Worm (Caenorhabditis elegans) whole organism, early embryonic: Measurements from ENCODE around the gene C10G8.8.

Source experiments
- B0310.2 ChIP-seq: sonication (generic microtip); optimal IDR thresholded peaks from 2 replicates; lab custom pipeline; 2016; ENCODE audit warnings: mild to moderate bottlenecking, missing genetic modification characterization, missing compliant biosample characterization
- F13C5.2 ChIP-seq: sonication (generic microtip); optimal IDR thresholded peaks from 2 replicates; lab custom pipeline; 2017; ENCODE audit warnings: mild to moderate bottlenecking, missing genetic modification characterization, inconsistent platforms, missing compliant biosample characterization
- ama-1 ChIP-seq: fragments of 150-350 bp; optimal IDR thresholded peaks from 2 replicates; lab custom pipeline; 2014
- ceh-36 ChIP-seq: sonication (generic microtip); optimal IDR thresholded peaks from 2 replicates; lab custom pipeline; 2016; ENCODE audit warnings: missing genetic modification characterization, inconsistent platforms, missing compliant biosample characterization
- flt-1 ChIP-seq: fragments of 200-800 bp; sonication (Bioruptor generic); IDR thresholded peaks from 2 replicates; pipeline ENCODE4 v1.3.6; 2022; ENCODE audit warnings: missing genetic modification characterization, missing compliant biosample characterization
- hmbx-1 ChIP-seq: sonication (generic microtip); optimal IDR thresholded peaks from 2 replicates; lab custom pipeline; 2016; ENCODE audit warnings: mild to moderate bottlenecking, missing genetic modification characterization, missing compliant biosample characterization
- hmg-4 ChIP-seq: fragments of 200-800 bp; sonication (Bioruptor generic); optimal IDR thresholded peaks from 2 replicates; lab custom pipeline; 2018; ENCODE audit warnings: mild to moderate bottlenecking, missing genetic modification characterization, missing compliant biosample characterization
- hnd-1 ChIP-seq: sonication (generic microtip); optimal IDR thresholded peaks from 2 replicates; lab custom pipeline; 2016; ENCODE audit warnings: missing genetic modification characterization, missing compliant biosample characterization
- tbx-37 ChIP-seq: fragments of 200-800 bp; sonication (Bioruptor generic); conservative IDR thresholded peaks from 2 replicates; pipeline ENCODE4 v1.3.6; 2022; ENCODE audit warnings: missing genetic modification reagents, missing genetic modification characterization, missing compliant biosample characterization

DNA sequence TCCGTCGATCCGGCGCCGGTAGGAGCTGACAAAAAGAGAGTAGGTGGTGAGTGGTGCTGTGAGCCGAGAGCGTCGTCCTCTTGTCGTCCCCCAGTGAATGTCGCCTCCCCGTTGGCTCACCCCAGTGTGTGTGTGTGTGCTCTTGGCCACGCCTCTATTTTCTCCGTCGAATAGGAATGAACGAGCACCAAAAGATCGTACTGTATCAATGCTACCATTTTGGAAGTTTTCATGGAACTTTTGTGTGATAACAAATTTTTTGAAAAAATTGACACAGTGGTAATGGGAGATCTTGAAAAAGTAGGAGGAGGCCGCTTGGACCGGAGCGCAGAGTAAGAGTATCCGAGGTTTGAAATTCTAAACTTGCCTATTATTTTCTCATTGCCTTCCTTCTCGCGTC, 8.7 kb downstream of the C10G8.8 start, which contains the start of gene ceh-34:
- TF ChIP-seq ama-1 (lab: Kevin White, UChicago) (no peak), flt-1 (GFP tag; lab: Robert Waterston, UW) (no peak), ceh-36 (tag; lab: Kevin White, UChicago) (no peak), hmg-4 (GFP tag; lab: Kevin White, UChicago) (no peak), B0310.2 (tag; lab: Kevin White, UChicago) (no peak), F13C5.2 (no peak), hnd-1 (tag; lab: Kevin White, UChicago) (no peak), tbx-37 (GFP tag; lab: Robert Waterston, UW) (no peak), hmbx-1 (tag; lab: Kevin White, UChicago) (no peak)
